Worm (Caenorhabditis elegans) whole organism, L1 larva: Measurements from ENCODE around the gene srw-121.

Source experiments
- ama-1 ChIP-seq: fragments of 150-350 bp; optimal IDR thresholded peaks from 2 replicates; lab custom pipeline; 2014
- ceh-8 ChIP-seq: fragments of 200-800 bp; sonication (Bioruptor generic); optimal IDR thresholded peaks from 2 replicates; lab custom pipeline; 2018; ENCODE audit warnings: mild to moderate bottlenecking, missing genetic modification characterization, moderate library complexity, missing compliant biosample characterization
- ceh-82 ChIP-seq, 3 experiments: fragments of 150-350 bp in 1 of 3; sonication (generic microtip) in 2 of 3; optimal IDR thresholded peaks; 2 replicates each; lab custom pipeline; 2014 to 2017; ENCODE audit warnings: missing biosample characterization in 3 of 3, missing genetic modification characterization in 3 of 3
- dpl-1 ChIP-seq, 3 experiments: fragments of 150-350 bp in 2 of 3; sonication (generic microtip) in 1 of 3; optimal IDR thresholded peaks; 2 replicates each; lab custom pipeline; 2014 to 2017; ENCODE audit warnings: missing biosample characterization in 3 of 3, missing genetic modification characterization in 3 of 3, missing genetic modification reagents in 3 of 3
- fkh-8 ChIP-seq: sonication (generic microtip); optimal IDR thresholded peaks from 2 replicates; lab custom pipeline; 2016; ENCODE audit warnings: mild to moderate bottlenecking, missing genetic modification characterization, missing compliant biosample characterization
- fos-1 ChIP-seq: fragments of 150-350 bp; optimal IDR thresholded peaks from 2 replicates; lab custom pipeline; 2014; ENCODE audit warnings: missing biosample characterization, missing genetic modification characterization
- lin-14 ChIP-seq: fragments of 200-800 bp; sonication (Bioruptor generic); optimal IDR thresholded peaks from 2 replicates; lab custom pipeline; 2018; ENCODE audit warnings: mild to moderate bottlenecking, missing genetic modification characterization, moderate library complexity, missing compliant biosample characterization
- lir-3 ChIP-seq: sonication (generic microtip); optimal IDR thresholded peaks from 2 replicates; lab custom pipeline; 2016; ENCODE audit warnings: mild to moderate bottlenecking, missing genetic modification characterization, moderate library complexity, missing compliant biosample characterization; ENCODE audit not compliant: poor library complexity
- nhr-76 ChIP-seq: sonication (generic microtip); optimal IDR thresholded peaks from 2 replicates; lab custom pipeline; 2017; ENCODE audit warnings: missing biosample characterization, missing genetic modification characterization
- snpc-4 ChIP-seq: fragments of 150-350 bp; optimal IDR thresholded peaks from 2 replicates; lab custom pipeline; 2014; ENCODE audit warnings: missing biosample characterization, missing genetic modification characterization
- zag-1 ChIP-seq: fragments of 150-350 bp; optimal IDR thresholded peaks from 2 replicates; lab custom pipeline; 2014; ENCODE audit warnings: missing biosample characterization, missing genetic modification characterization

- TF ChIP-seq ama-1 (lab: Kevin White, UChicago) (no peak), fkh-8 (tag; lab: Kevin White, UChicago) (no peak), fos-1 (tag; lab: Kevin White, UChicago) (no peak), ceh-82 (tag; optimal IDR thresholded peaks at IDR 0.05; lab: Kevin White, UChicago) (no peak), ceh-8 (GFP tag; lab: Kevin White, UChicago) (no peak), zag-1 (tag; lab: Kevin White, UChicago) (no peak), nhr-76 (tag; lab: Kevin White, UChicago) (no peak), snpc-4 (tag; lab: Kevin White, UChicago) (no peak), dpl-1 (GFP tag; optimal IDR thresholded peaks at IDR 0.05; lab: Kevin White, UChicago) (no peak), lin-14 (GFP tag; lab: Kevin White, UChicago) (no peak), lir-3 (tag; lab: Kevin White, UChicago) (no peak)
Measured at ce11 chrV:2991485-2991884, at the start of gene srw-121.
